Fruit fly (Drosophila melanogaster) whole organism, embryonic: ENCODE measurements around the gene CG14868.

Experiments used
- CG6272 ChIP-seq: fragments of 200-800 bp; sonication (Bioruptor generic); IDR thresholded peaks from 2 replicates; pipeline ENCODE4 v1.3.6; 2022; ENCODE audit warnings: missing biosample characterization, missing genetic modification characterization
- CG8478 ChIP-seq: fragments of >200 bp; optimal IDR thresholded peaks from 2 replicates; lab custom pipeline; 2018
- Dfd ChIP-seq, 2 experiments: fragments of >200 bp; optimal IDR thresholded peaks; 2 replicates each; lab custom pipeline; 2017; ENCODE audit warnings: missing biosample characterization in 2 of 2, missing genetic modification characterization in 2 of 2
- Dll ChIP-seq: fragments of 200-800 bp; sonication (Bioruptor generic); IDR thresholded peaks from 4 replicates; pipeline ENCODE4 v1.3.6; 2022; ENCODE audit warnings: missing biosample characterization, missing genetic modification characterization; ENCODE audit not compliant: partially characterized antibody
- NFAT ChIP-seq: fragments of 200-800 bp; sonication (Bioruptor generic); IDR thresholded peaks from 2 replicates; pipeline ENCODE4 v1.3.6; 2022; ENCODE audit warnings: missing biosample characterization, missing genetic modification characterization
- PHDP ChIP-seq: fragments of 200-800 bp; sonication (Bioruptor generic); optimal IDR thresholded peaks from 3 replicates; lab custom pipeline; 2018; ENCODE audit warnings: missing biosample characterization, mild to moderate bottlenecking, missing genetic modification characterization, moderate library complexity
- Ravus ChIP-seq: fragments of 200-800 bp; sonication (Bioruptor generic); IDR thresholded peaks from 2 replicates; pipeline ENCODE4 v1.3.6; 2022; ENCODE audit warnings: missing biosample characterization, missing genetic modification characterization
- Sin3A ChIP-seq: fragments of >200 bp; optimal IDR thresholded peaks from 2 replicates; lab custom pipeline; 2018
- bowl ChIP-seq: fragments of 200-800 bp; sonication (Bioruptor generic); IDR thresholded peaks from 2 replicates; pipeline ENCODE4 v1.3.6; 2022; ENCODE audit warnings: missing biosample characterization, missing genetic modification characterization
- kah ChIP-seq: fragments of 200-800 bp; sonication (Bioruptor generic); optimal IDR thresholded peaks from 2 replicates; lab custom pipeline; 2018; ENCODE audit warnings: missing biosample characterization, mild to moderate bottlenecking, missing genetic modification characterization
- nau ChIP-seq: fragments of 200-800 bp; sonication (Bioruptor generic); optimal IDR thresholded peaks from 3 replicates; lab custom pipeline; 2017; ENCODE audit warnings: missing biosample characterization, mild to moderate bottlenecking, missing genetic modification characterization, missing genetic modification reagents
- nmo ChIP-seq: fragments of 200-800 bp; sonication (Bioruptor generic); optimal IDR thresholded peaks from 2 replicates; lab custom pipeline; 2018; ENCODE audit warnings: missing biosample characterization, mild to moderate bottlenecking, missing genetic modification characterization, moderate library complexity
- repo ChIP-seq: fragments of 200-800 bp; sonication (Bioruptor generic); optimal IDR thresholded peaks from 2 replicates; lab custom pipeline; 2016; ENCODE audit warnings: missing biosample characterization, missing genetic modification characterization

- TF ChIP-seq CG8478 (lab: Kevin White, UChicago) (no peak), PHDP (tag; lab: Kevin White, UChicago) (peak; percentile 48), Dfd (GFP tag; optimal IDR thresholded peaks at IDR 0.05; lab: Kevin White, UChicago) (no peak), nmo (GFP tag; lab: Kevin White, UChicago) (peak; percentile 36), NFAT (no peak), repo (GFP tag; lab: Kevin White, UChicago) (no peak), kah (GFP tag; lab: Kevin White, UChicago) (no peak), CG6272 (GFP tag; lab: Robert Waterston, UW) (no peak), bowl (no peak), Sin3A (lab: Kevin White, UChicago) (no peak), Ravus (GFP tag; lab: Robert Waterston, UW) (no peak), nau (GFP tag; lab: Kevin White, UChicago) (no peak), Dll (GFP tag; lab: Robert Waterston, UW) (no peak)
Observed at dm6 chr3R:15347822-15348221, 21.9 kb downstream of the CG14868 start, which contains the start of the genes CG42726 and CG42727.
